Worm (Caenorhabditis elegans) whole organism, late embryonic: ENCODE measurements around the gene C56A3.4.

Experiments
- ama-1 ChIP-seq: fragments of 150-350 bp; optimal IDR thresholded peaks from 2 replicates; lab custom pipeline; 2014
- ceh-6 ChIP-seq: fragments of 200-800 bp; sonication (Bioruptor generic); optimal IDR thresholded peaks from 2 replicates; lab custom pipeline; 2018; ENCODE audit warnings: mild to moderate bottlenecking, missing genetic modification characterization, missing compliant biosample characterization
- dve-1 ChIP-seq: sonication (generic microtip); optimal IDR thresholded peaks from 2 replicates; lab custom pipeline; 2017; ENCODE audit warnings: antibody characterized with exemption, mild to moderate bottlenecking, missing genetic modification characterization, missing compliant biosample characterization
- ets-4 ChIP-seq: sonication (generic microtip); optimal IDR thresholded peaks from 2 replicates; lab custom pipeline; 2016; ENCODE audit warnings: missing genetic modification characterization, missing compliant biosample characterization
- fax-1 ChIP-seq: sonication (generic microtip); optimal IDR thresholded peaks from 2 replicates; lab custom pipeline; 2016; ENCODE audit warnings: missing genotype, missing genetic modification characterization, missing compliant biosample characterization
- hlh-6 ChIP-seq: sonication (generic microtip); optimal IDR thresholded peaks from 2 replicates; lab custom pipeline; 2016; ENCODE audit warnings: missing genotype, missing genetic modification characterization, missing compliant biosample characterization
- nhr-11 ChIP-seq: fragments of 150-350 bp; optimal IDR thresholded peaks from 2 replicates; lab custom pipeline; 2014; ENCODE audit warnings: missing biosample characterization, missing genetic modification characterization
- pha-4 ChIP-seq: fragments of 150-350 bp; optimal IDR thresholded peaks from 2 replicates; lab custom pipeline; 2018; ENCODE audit warnings: missing biosample characterization, missing genetic modification reagents, missing genetic modification characterization
- unc-55 ChIP-seq: sonication (generic microtip); optimal IDR thresholded peaks from 2 replicates; lab custom pipeline; 2017; ENCODE audit warnings: missing biosample characterization, missing genetic modification reagents, missing genetic modification characterization

DNA sequence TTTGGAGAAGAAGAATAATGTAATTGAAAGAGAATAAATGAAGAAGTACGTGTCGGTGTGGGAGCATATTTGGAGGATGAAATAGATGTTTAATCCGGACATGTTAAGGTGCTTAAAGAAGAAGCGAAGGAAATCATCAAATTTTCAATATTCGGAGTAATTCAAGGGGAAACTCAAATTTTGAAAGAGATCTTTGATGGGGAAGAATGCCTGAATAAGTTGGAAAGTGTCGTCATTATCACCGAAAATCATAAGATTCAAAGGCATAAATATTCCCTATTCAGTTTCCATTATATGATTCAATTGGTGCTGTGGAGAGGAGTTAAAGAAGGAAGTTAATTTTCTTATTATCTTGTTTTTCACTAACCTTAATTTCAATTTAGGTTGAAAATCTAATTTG lies 36.4 kb downstream of the C56A3.4 start, which contains the start of gene semi-1:
- TF ChIP-seq unc-55 (GFP tag; lab: Kevin White, UChicago): no peak
- TF ChIP-seq nhr-11 (tag; lab: Kevin White, UChicago): no peak
- TF ChIP-seq dve-1 (tag; lab: Kevin White, UChicago): no peak
- no peak for TF ChIP-seq ama-1 (lab: Kevin White, UChicago)
- no peak for TF ChIP-seq ceh-6 (GFP tag; lab: Kevin White, UChicago)
- no peak for TF ChIP-seq hlh-6
- no peak for TF ChIP-seq ets-4 (tag; lab: Kevin White, UChicago)
- no peak for TF ChIP-seq fax-1
- no peak for TF ChIP-seq pha-4 (tag; lab: Kevin White, UChicago)
